Worm (Caenorhabditis elegans) whole organism, L1 larva: ENCODE measurements around the gene ZK809.5.

ENCODE experiments used
- C16A3.4 ChIP-seq: fragments of 150-350 bp; optimal IDR thresholded peaks from 2 replicates; lab custom pipeline; 2014; ENCODE audit warnings: missing biosample characterization, missing genetic modification characterization
- Y116A8C.19 ChIP-seq: sonication (generic microtip); optimal IDR thresholded peaks from 2 replicates; lab custom pipeline; 2016; ENCODE audit warnings: missing compliant biosample characterization, missing genetic modification characterization, borderline replicate concordance
- aha-1 ChIP-seq: fragments of 150-350 bp; optimal IDR thresholded peaks from 2 replicates; lab custom pipeline; 2014; ENCODE audit warnings: missing biosample characterization, missing genetic modification characterization
- aly-2 ChIP-seq: fragments of 150-350 bp; optimal IDR thresholded peaks from 2 replicates; lab custom pipeline; 2014; ENCODE audit warnings: missing biosample characterization, missing genetic modification characterization
- blmp-1 ChIP-seq: fragments of 150-350 bp; optimal IDR thresholded peaks from 2 replicates; lab custom pipeline; 2014; ENCODE audit warnings: missing biosample characterization, missing genetic modification characterization
- ceh-88 ChIP-seq: fragments of 200-800 bp; sonication (Bioruptor generic); IDR thresholded peaks from 2 replicates; pipeline ENCODE4 v1.3.6; 2022; ENCODE audit warnings: missing genetic modification characterization, missing compliant biosample characterization
- efl-1 ChIP-seq, 4 experiments: fragments of 150-350 bp; optimal IDR thresholded peaks in 3 of 4; peaks in 1 of 4; 1 replicate in 1 of 4; 2 replicates in 3 of 4; lab custom pipeline; 2014; ENCODE audit warnings: missing biosample characterization in 2 of 4, missing genetic modification characterization in 2 of 4, missing genetic modification reagents in 2 of 4
- egl-13 ChIP-seq: sonication (generic microtip); optimal IDR thresholded peaks from 2 replicates; lab custom pipeline; 2016; ENCODE audit warnings: missing genotype, missing genetic modification reagents, missing genetic modification characterization, missing compliant biosample characterization
- egl-27 ChIP-seq, 2 experiments: fragments of 150-350 bp in 1 of 2; sonication (generic microtip); optimal IDR thresholded peaks; 3 replicates each; lab custom pipeline; 2017 to 2018; ENCODE audit warnings: missing biosample characterization in 2 of 2, missing genetic modification characterization in 2 of 2, missing genetic modification reagents in 2 of 2
- elt-3 ChIP-seq, 6 experiments: fragments of 150-350 bp in 1 of 6; sonication (generic microtip); optimal IDR thresholded peaks; 2 replicates each; lab custom pipeline; 2017 to 2018; ENCODE audit warnings: missing biosample characterization in 6 of 6, missing genetic modification characterization in 6 of 6, inconsistent platforms in 1 of 6
- ets-5 ChIP-seq: fragments of 200-800 bp; sonication (Bioruptor generic); IDR thresholded peaks from 2 replicates; pipeline ENCODE4 v1.3.6; 2022; ENCODE audit warnings: missing genetic modification characterization, missing compliant biosample characterization
- fkh-10 ChIP-seq: sonication (generic microtip); optimal IDR thresholded peaks from 2 replicates; lab custom pipeline; 2017; ENCODE audit warnings: missing biosample characterization, missing genetic modification reagents, missing genetic modification characterization
- fkh-4 ChIP-seq: sonication (generic microtip); optimal IDR thresholded peaks from 2 replicates; lab custom pipeline; 2016; ENCODE audit warnings: missing compliant biosample characterization, missing genetic modification characterization, borderline replicate concordance
- fos-1 ChIP-seq: fragments of 150-350 bp; optimal IDR thresholded peaks from 2 replicates; lab custom pipeline; 2014; ENCODE audit warnings: missing biosample characterization, missing genetic modification characterization
- grh-1 ChIP-seq: fragments of 200-800 bp; sonication (Bioruptor generic); IDR thresholded peaks from 2 replicates; pipeline ENCODE4 v1.3.6; 2022; ENCODE audit warnings: missing genetic modification reagents, missing genetic modification characterization, missing compliant biosample characterization
- hlh-4 ChIP-seq: sonication (generic microtip); optimal IDR thresholded peaks from 2 replicates; lab custom pipeline; 2016; ENCODE audit warnings: mild to moderate bottlenecking, missing genetic modification characterization, missing compliant biosample characterization
- hpl-2 ChIP-seq: fragments of 150-350 bp; optimal IDR thresholded peaks from 2 replicates; lab custom pipeline; 2014; ENCODE audit warnings: missing biosample characterization, missing genetic modification reagents, missing genetic modification characterization
- irx-1 ChIP-seq: sonication (generic microtip); optimal IDR thresholded peaks from 2 replicates; lab custom pipeline; 2016; ENCODE audit warnings: missing genetic modification characterization, missing compliant biosample characterization
- jun-1 ChIP-seq: fragments of 150-350 bp; optimal IDR thresholded peaks from 2 replicates; lab custom pipeline; 2014; ENCODE audit warnings: missing biosample characterization, missing genetic modification reagents, missing genetic modification characterization
- lin-13 ChIP-seq: fragments of 150-350 bp; optimal IDR thresholded peaks from 2 replicates; lab custom pipeline; 2014; ENCODE audit warnings: missing biosample characterization, missing genetic modification reagents, missing genetic modification characterization
- lin-14 ChIP-seq: fragments of 200-800 bp; sonication (Bioruptor generic); optimal IDR thresholded peaks from 2 replicates; lab custom pipeline; 2018; ENCODE audit warnings: mild to moderate bottlenecking, missing genetic modification characterization, moderate library complexity, missing compliant biosample characterization
- lin-15B ChIP-seq: fragments of 150-350 bp; sonication (generic microtip); optimal IDR thresholded peaks from 3 replicates; lab custom pipeline; 2014; ENCODE audit warnings: missing biosample characterization, missing genetic modification characterization
- lin-35 ChIP-seq, 2 experiments: fragments of 150-350 bp; optimal IDR thresholded peaks; 2 replicates each; lab custom pipeline; 2014; ENCODE audit warnings: missing biosample characterization in 2 of 2, missing genetic modification characterization in 2 of 2, missing genetic modification reagents in 2 of 2
- lin-39 ChIP-seq: fragments of 150-350 bp; optimal IDR thresholded peaks from 2 replicates; lab custom pipeline; 2014; ENCODE audit warnings: missing biosample characterization, missing genetic modification reagents, missing genetic modification characterization
- lsy-2 ChIP-seq, 2 experiments: fragments of 150-350 bp; optimal IDR thresholded peaks; 2 replicates each; lab custom pipeline; 2014; ENCODE audit warnings: missing biosample characterization in 2 of 2, missing genetic modification characterization in 2 of 2
- mab-9 ChIP-seq: fragments of 200-800 bp; sonication (Bioruptor generic); IDR thresholded peaks from 2 replicates; pipeline ENCODE4 v1.3.6; 2022; ENCODE audit warnings: missing genetic modification reagents, missing genetic modification characterization, missing compliant biosample characterization
- mep-1 ChIP-seq: fragments of 150-350 bp; optimal IDR thresholded peaks from 2 replicates; lab custom pipeline; 2014; ENCODE audit warnings: missing biosample characterization, missing genetic modification characterization
- nhr-11 ChIP-seq: fragments of 150-350 bp; optimal IDR thresholded peaks from 2 replicates; lab custom pipeline; 2014; ENCODE audit warnings: missing biosample characterization, missing genetic modification characterization
- nhr-12 ChIP-seq: sonication (generic microtip); optimal IDR thresholded peaks from 2 replicates; lab custom pipeline; 2017; ENCODE audit warnings: missing biosample characterization, missing genetic modification characterization
- nhr-237 ChIP-seq: fragments of 150-350 bp; optimal IDR thresholded peaks from 2 replicates; lab custom pipeline; 2014; ENCODE audit warnings: missing biosample characterization, missing genetic modification characterization
- nhr-28 ChIP-seq: fragments of 150-350 bp; optimal IDR thresholded peaks from 2 replicates; lab custom pipeline; 2014; ENCODE audit warnings: missing biosample characterization, missing genetic modification characterization
- nhr-47 ChIP-seq: sonication (generic microtip); optimal IDR thresholded peaks from 2 replicates; lab custom pipeline; 2016; ENCODE audit warnings: mild to moderate bottlenecking, missing genetic modification characterization, moderate library complexity, missing compliant biosample characterization
- nhr-71 ChIP-seq: sonication (generic microtip); optimal IDR thresholded peaks from 2 replicates; lab custom pipeline; 2016; ENCODE audit warnings: mild to moderate bottlenecking, missing genetic modification characterization, moderate library complexity, missing compliant biosample characterization
- nhr-76 ChIP-seq: sonication (generic microtip); optimal IDR thresholded peaks from 2 replicates; lab custom pipeline; 2017; ENCODE audit warnings: missing biosample characterization, missing genetic modification characterization
- nhr-84 ChIP-seq: sonication (generic microtip); optimal IDR thresholded peaks from 2 replicates; lab custom pipeline; 2017; ENCODE audit warnings: missing biosample characterization, missing genetic modification characterization
- nhr-90 ChIP-seq: sonication (generic microtip); optimal IDR thresholded peaks from 2 replicates; lab custom pipeline; 2016; ENCODE audit warnings: mild to moderate bottlenecking, missing genetic modification characterization, missing compliant biosample characterization; ENCODE audit not compliant: poor library complexity
- pqm-1 ChIP-seq: sonication (generic microtip); optimal IDR thresholded peaks from 3 replicates; lab custom pipeline; 2017; ENCODE audit warnings: missing biosample characterization, missing genetic modification characterization
- rnt-1 ChIP-seq: sonication (generic microtip); optimal IDR thresholded peaks from 2 replicates; lab custom pipeline; 2016; ENCODE audit warnings: mild to moderate bottlenecking, missing genetic modification characterization, moderate library complexity, missing compliant biosample characterization
- snpc-4 ChIP-seq: fragments of 150-350 bp; optimal IDR thresholded peaks from 2 replicates; lab custom pipeline; 2014; ENCODE audit warnings: missing biosample characterization, missing genetic modification characterization
- snu-23 ChIP-seq: sonication (generic microtip); optimal IDR thresholded peaks from 2 replicates; lab custom pipeline; 2016; ENCODE audit warnings: missing genetic modification characterization, missing compliant biosample characterization
- sox-4 ChIP-seq: sonication (generic microtip); optimal IDR thresholded peaks from 2 replicates; lab custom pipeline; 2016; ENCODE audit warnings: missing genetic modification characterization, missing compliant biosample characterization
- sup-37 ChIP-seq: fragments of 200-800 bp; sonication (Bioruptor generic); optimal IDR thresholded peaks from 2 replicates; lab custom pipeline; 2018; ENCODE audit warnings: mild to moderate bottlenecking, missing genetic modification characterization, missing compliant biosample characterization
- swsn-7 ChIP-seq: sonication (generic microtip); optimal IDR thresholded peaks from 2 replicates; lab custom pipeline; 2016; ENCODE audit warnings: missing genetic modification characterization, missing compliant biosample characterization
- tlp-1 ChIP-seq: fragments of 150-350 bp; optimal IDR thresholded peaks from 2 replicates; lab custom pipeline; 2014; ENCODE audit warnings: missing biosample characterization, missing genetic modification characterization
- unc-30 ChIP-seq: sonication (generic microtip); optimal IDR thresholded peaks from 2 replicates; lab custom pipeline; 2017; ENCODE audit warnings: missing biosample characterization, missing genetic modification characterization
- unc-86 ChIP-seq: sonication (generic microtip); optimal IDR thresholded peaks from 2 replicates; lab custom pipeline; 2016; ENCODE audit warnings: missing genetic modification characterization, missing compliant biosample characterization
- unc-98 ChIP-seq: fragments of 200-800 bp; sonication (Bioruptor generic); IDR thresholded peaks from 2 replicates; pipeline ENCODE4 v1.3.6; 2022; ENCODE audit warnings: missing genetic modification characterization, missing compliant biosample characterization
- xbp-1 ChIP-seq: sonication (generic microtip); optimal IDR thresholded peaks from 2 replicates; lab custom pipeline; 2016; ENCODE audit warnings: missing genetic modification characterization, missing compliant biosample characterization
- zag-1 ChIP-seq: fragments of 150-350 bp; optimal IDR thresholded peaks from 2 replicates; lab custom pipeline; 2014; ENCODE audit warnings: missing biosample characterization, missing genetic modification characterization
- zip-4 ChIP-seq: fragments of 200-800 bp; sonication (Bioruptor generic); optimal IDR thresholded peaks from 2 replicates; lab custom pipeline; 2018; ENCODE audit warnings: mild to moderate bottlenecking, missing genetic modification characterization, moderate library complexity, missing compliant biosample characterization
- ztf-4 ChIP-seq: fragments of 150-350 bp; optimal IDR thresholded peaks from 2 replicates; lab custom pipeline; 2014; ENCODE audit warnings: missing biosample characterization, missing genetic modification characterization

Gene ZK809.5

DNA sequence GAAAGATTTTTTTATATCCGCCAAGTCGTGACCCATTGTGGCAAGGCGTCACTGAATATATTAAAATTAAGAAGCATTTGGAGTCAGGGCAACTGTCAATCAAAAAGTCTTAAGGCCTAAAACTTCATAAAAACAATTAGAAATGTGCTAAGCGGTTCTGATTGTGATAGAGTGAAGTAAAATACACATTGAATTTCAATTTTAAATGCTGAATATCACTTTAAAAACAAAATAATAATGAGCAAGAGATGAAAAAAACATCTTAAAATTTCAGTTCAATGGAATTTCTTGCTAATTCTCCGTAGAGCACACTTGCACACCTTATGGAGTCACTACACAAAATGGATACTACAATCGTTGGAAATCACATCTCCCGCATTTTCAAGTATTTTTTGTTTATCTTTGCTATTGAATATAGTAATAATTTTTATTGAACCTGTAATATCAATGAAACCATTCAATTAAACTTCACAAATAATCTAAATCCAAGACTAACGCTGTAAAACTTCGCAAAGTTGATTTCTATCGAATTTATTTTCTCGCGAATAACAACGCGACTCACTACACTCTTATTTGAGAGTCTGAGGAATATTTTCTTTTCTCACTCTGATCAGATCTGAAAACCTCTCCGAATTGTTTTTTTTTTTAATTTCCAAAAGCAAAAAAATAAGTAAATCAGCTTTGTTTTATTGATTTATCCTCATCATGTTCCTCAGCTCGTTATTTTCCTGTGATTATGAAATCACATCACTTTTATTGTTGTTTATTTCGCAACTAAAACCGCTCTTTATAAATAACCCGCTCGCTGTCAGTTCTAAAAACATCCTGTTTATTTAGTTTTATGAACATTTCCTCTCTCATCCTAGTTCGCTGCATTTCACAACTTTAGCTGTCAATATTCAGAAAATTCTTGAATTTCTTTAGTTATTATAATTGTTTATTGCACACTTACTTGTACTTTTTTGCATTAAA lies 20.8 kb upstream of the ZK809.5 start, which contains the start of gene mars-1 (continued):
- no peak for TF ChIP-seq fos-1
- TF ChIP-seq unc-98 = peak; percentile 7; the same call in 1 of the 2 replicates
- TF ChIP-seq rnt-1 (tag; lab: Kevin White, UChicago) = peak; percentile 72
- TF ChIP-seq aha-1 = no peak
- TF ChIP-seq nhr-76 = no peak
- TF ChIP-seq lin-15B (tag; lab: Kevin White, UChicago) = peak; percentile 52
- TF ChIP-seq nhr-71 (tag; lab: Kevin White, UChicago) = peak; percentile 89
- no peak for TF ChIP-seq hlh-4 (tag; lab: Kevin White, UChicago)
- TF ChIP-seq irx-1 (tag; lab: Kevin White, UChicago) = peak; percentile 64
- peak; percentile 65 to 88 for TF ChIP-seq lsy-2 (tag; optimal IDR thresholded peaks at IDR 0.05; lab: Kevin White, UChicago)
- peak; percentile 56 for TF ChIP-seq egl-13 (tag; lab: Kevin White, UChicago)
- peak; percentile 85 for TF ChIP-seq snu-23
- TF ChIP-seq nhr-237 = peak; percentile 51
- TF ChIP-seq fkh-10 (GFP tag; lab: Kevin White, UChicago) = no peak
- peak; percentile 17 for TF ChIP-seq snpc-4 (tag; lab: Kevin White, UChicago)
- peak; percentile 82 for TF ChIP-seq nhr-47 (tag; lab: Kevin White, UChicago)
- no peak for TF ChIP-seq sup-37 (GFP tag; lab: Kevin White, UChicago)
- no peak for TF ChIP-seq nhr-28 (tag; lab: Kevin White, UChicago)
- TF ChIP-seq blmp-1 (tag; lab: Kevin White, UChicago) = peak; percentile 12
- TF ChIP-seq nhr-84 = no peak
- peak; percentile 30 for TF ChIP-seq lin-13
- peak; percentile 80 for TF ChIP-seq nhr-90 (tag; lab: Kevin White, UChicago)
- no peak for TF ChIP-seq egl-27 (tag; optimal IDR thresholded peaks at IDR 0.05; lab: Kevin White, UChicago)
- no peak for TF ChIP-seq pqm-1 (tag; lab: Kevin White, UChicago)
- TF ChIP-seq ztf-4 (tag; lab: Kevin White, UChicago) = peak; percentile 4
- TF ChIP-seq zag-1 (tag; lab: Kevin White, UChicago) = no peak
- TF ChIP-seq fkh-4 (tag; lab: Kevin White, UChicago) = no peak
- peak; percentile 63 for TF ChIP-seq swsn-7 (tag; lab: Kevin White, UChicago)
- peak; percentile 55 for TF ChIP-seq aly-2 (tag; lab: Kevin White, UChicago)
- TF ChIP-seq sox-4 = peak; percentile 40
- peak; percentile 60 for TF ChIP-seq jun-1 (tag; lab: Kevin White, UChicago)
- TF ChIP-seq nhr-12 (tag; lab: Kevin White, UChicago) = no peak
- no peak for TF ChIP-seq ets-5 (GFP tag; lab: Robert Waterston, UW)
- TF ChIP-seq Y116A8C.19 = no peak
- TF ChIP-seq nhr-11 (tag; lab: Kevin White, UChicago) = no peak

DNA sequence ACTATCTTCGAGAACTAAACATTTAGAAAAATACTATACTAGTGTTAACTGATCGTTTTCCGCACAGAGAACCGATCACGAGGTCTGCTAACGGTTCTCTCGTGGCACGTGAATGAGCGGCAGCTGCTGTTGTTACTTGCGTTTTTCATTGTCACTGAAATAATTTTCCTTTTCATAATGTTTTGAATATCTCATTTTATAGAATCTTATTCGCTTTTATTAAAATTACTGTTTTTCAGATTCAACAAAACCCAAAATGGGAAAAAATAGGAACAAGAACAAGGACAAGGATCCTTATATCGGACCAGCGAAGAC lies 20.2 kb upstream of the ZK809.5 start, which contains the start of gene F58B3.6:
F58B3.6 (plus strand) TSS at position 240 of the 315 bp plus-strand sequence.
- TF ChIP-seq fos-1 (no peak), lin-39 (tag; lab: Kevin White, UChicago) (no peak), egl-13 (tag; lab: Kevin White, UChicago) (no peak), grh-1 (GFP tag; lab: Robert Waterston, UW) (no peak), tlp-1 (tag; lab: Kevin White, UChicago) (no peak), irx-1 (tag; lab: Kevin White, UChicago) (no peak), unc-86 (tag; lab: Kevin White, UChicago) (no peak), unc-30 (tag; lab: Kevin White, UChicago) (no peak), efl-1 (optimal IDR thresholded peaks at IDR 0.05; lab: Kevin White, UChicago) (peak in 1 of 2 experiments; percentile 33), efl-1 (GFP tag; optimal IDR thresholded peaks at IDR 0.05 in 1 of 2; lab: Kevin White, UChicago) (peak; percentile 7 to 39), zag-1 (tag; lab: Kevin White, UChicago) (no peak), snu-23 (peak; percentile 84), lin-35 (GFP tag; optimal IDR thresholded peaks at IDR 0.05; lab: Kevin White, UChicago) (peak; percentile 22 to 71), elt-3 (tag; optimal IDR thresholded peaks at IDR 0.05; lab: Kevin White, UChicago) (peak in 2 of 6 experiments; percentile 16 to 67), mab-9 (GFP tag; lab: Robert Waterston, UW) (no peak), blmp-1 (tag; lab: Kevin White, UChicago) (peak; percentile 76), mep-1 (tag; lab: Kevin White, UChicago) (peak; percentile 73), nhr-11 (tag; lab: Kevin White, UChicago) (no peak), xbp-1 (tag; lab: Kevin White, UChicago) (peak; percentile 10), C16A3.4 (tag; lab: Kevin White, UChicago) (peak; percentile 53), nhr-71 (tag; lab: Kevin White, UChicago) (peak; percentile 77), lin-14 (GFP tag; lab: Kevin White, UChicago) (peak; percentile 70), ceh-88 (no peak), hpl-2 (GFP tag; lab: Kevin White, UChicago) (no peak), zip-4 (no peak)
